Worm (Caenorhabditis elegans) whole organism, L3 larva: Measurements from ENCODE around the gene cit-1.2.

Source experiments
- R02D3.7 ChIP-seq: fragments of 150-350 bp; optimal IDR thresholded peaks from 2 replicates; lab custom pipeline; 2014; ENCODE audit warnings: missing biosample characterization, missing genetic modification characterization
- ZK546.5 ChIP-seq: sonication (generic microtip); optimal IDR thresholded peaks from 2 replicates; lab custom pipeline; 2017; ENCODE audit warnings: missing biosample characterization, missing genetic modification characterization
- ceh-82 ChIP-seq: fragments of 150-350 bp; optimal IDR thresholded peaks from 2 replicates; lab custom pipeline; 2014; ENCODE audit warnings: missing biosample characterization, missing genetic modification characterization
- egl-27 ChIP-seq: sonication (generic microtip); optimal IDR thresholded peaks from 4 replicates; lab custom pipeline; 2017; ENCODE audit warnings: missing biosample characterization, missing genetic modification reagents, missing genetic modification characterization
- fkh-10 ChIP-seq: sonication (generic microtip); optimal IDR thresholded peaks from 2 replicates; lab custom pipeline; 2017; ENCODE audit warnings: missing biosample characterization, missing genetic modification reagents, missing genetic modification characterization
- fos-1 ChIP-seq: fragments of 150-350 bp; optimal IDR thresholded peaks from 2 replicates; lab custom pipeline; 2014; ENCODE audit warnings: missing biosample characterization, missing genetic modification characterization
- lin-39 ChIP-seq: fragments of 150-350 bp; optimal IDR thresholded peaks from 2 replicates; lab custom pipeline; 2018; ENCODE audit warnings: missing biosample characterization, missing genetic modification reagents, missing genetic modification characterization
- skn-1 ChIP-seq: fragments of 150-350 bp; optimal IDR thresholded peaks from 2 replicates; lab custom pipeline; 2014; ENCODE audit warnings: missing biosample characterization, missing genetic modification characterization
- unc-62 ChIP-seq: fragments of 150-350 bp; sonication (generic microtip); optimal IDR thresholded peaks from 4 replicates; lab custom pipeline; 2014; ENCODE audit warnings: missing biosample characterization, missing genetic modification reagents, missing genetic modification characterization
- ztf-11 ChIP-seq: fragments of 150-350 bp; optimal IDR thresholded peaks from 2 replicates; lab custom pipeline; 2014; ENCODE audit warnings: missing biosample characterization, missing genetic modification characterization

ce11 chrIII:8045734-8046133 is 35.2 kb downstream of the cit-1.2 start, which contains the start of gene K12H4.3:
- TF ChIP-seq R02D3.7 (no peak), ceh-82 (no peak), unc-62 (GFP tag; lab: Kevin White, UChicago) (no peak), lin-39 (no peak), egl-27 (tag; lab: Kevin White, UChicago) (no peak), fkh-10 (GFP tag; lab: Kevin White, UChicago) (no peak), ZK546.5 (tag; lab: Kevin White, UChicago) (no peak), fos-1 (tag; lab: Kevin White, UChicago) (no peak), skn-1 (tag; lab: Kevin White, UChicago) (no peak), ztf-11 (tag; lab: Kevin White, UChicago) (no peak)
